Fruit fly (Drosophila melanogaster) Kc167 (cell line): ENCODE data around the gene CG31467.

Source experiments
- Myc ChIP-seq: fragments of >200 bp; optimal IDR thresholded peaks from 2 replicates; lab custom pipeline; 2017; ENCODE audit warnings: missing external identifiers
- Sin3A ChIP-seq: fragments of >200 bp; optimal IDR thresholded peaks from 2 replicates; lab custom pipeline; 2018; ENCODE audit warnings: missing external identifiers
- h ChIP-seq: fragments of >200 bp; optimal IDR thresholded peaks from 3 replicates; lab custom pipeline; 2018; ENCODE audit warnings: missing external identifiers
- insv ChIP-seq: fragments of >200 bp; optimal IDR thresholded peaks from 3 replicates; lab custom pipeline; 2018; ENCODE audit warnings: missing external identifiers
- psq ChIP-seq: fragments of >200 bp; optimal IDR thresholded peaks from 2 replicates; lab custom pipeline; 2017; ENCODE audit warnings: missing external identifiers
- ttk ChIP-seq: sonication (Bioruptor generic); optimal IDR thresholded peaks from 2 replicates; lab custom pipeline; 2017; ENCODE audit warnings: missing external identifiers

Gene CG31467

dm6 chr3R:10706763-10707162 is at the start of gene CG31467, which contains the start of gene CG14684:
CG31467 (minus strand) TSS chr3R:10706863.
CG14684 (plus strand) TSS chr3R:10706974.
- TF ChIP-seq ttk (no peak), Sin3A (no peak), Myc (no peak), psq (lab: Kevin White, UChicago) (no peak), h (lab: Kevin White, UChicago) (no peak), insv (lab: Kevin White, UChicago) (no peak)

DNA sequence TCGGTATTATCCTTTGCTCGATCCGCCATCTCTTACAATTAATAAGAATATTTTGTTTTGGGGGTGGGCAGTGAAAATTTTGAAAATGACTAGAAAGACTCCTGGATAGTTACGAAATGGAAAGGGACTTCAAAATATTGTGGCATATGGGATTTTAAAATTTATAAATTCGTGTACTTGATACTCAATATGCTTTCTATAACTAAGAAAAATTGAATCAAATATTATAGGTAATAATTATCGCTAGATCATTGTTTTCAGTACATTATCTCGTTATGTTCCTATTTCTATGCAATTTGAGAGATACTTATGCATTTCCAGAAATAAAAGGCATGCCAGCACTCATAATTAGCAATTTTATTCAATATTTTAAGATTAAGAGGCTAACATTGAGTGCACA is 48.9 kb upstream of the CG31467 start, which contains the start of gene CG14691:
Gene CG14691, minus strand, starts transcription at position 101 of the 400 bp plus-strand sequence.
- no peak for TF ChIP-seq ttk
- TF ChIP-seq psq (lab: Kevin White, UChicago), result no peak
- no peak for TF ChIP-seq Sin3A
- TF ChIP-seq Myc, result no peak
- no peak for TF ChIP-seq insv (lab: Kevin White, UChicago)
- TF ChIP-seq h (lab: Kevin White, UChicago), result no peak

- TF ChIP-seq Sin3A (no peak), insv (lab: Kevin White, UChicago) (no peak), psq (lab: Kevin White, UChicago) (no peak), ttk (no peak), h (lab: Kevin White, UChicago) (no peak), Myc (no peak)
These were observed 44.4 kb upstream of the CG31467 start, which contains the start of gene TkR86C for dm6 chr3R:10751061-10751460. TkR86C (minus strand) TSS chr3R:10751228.

DNA sequence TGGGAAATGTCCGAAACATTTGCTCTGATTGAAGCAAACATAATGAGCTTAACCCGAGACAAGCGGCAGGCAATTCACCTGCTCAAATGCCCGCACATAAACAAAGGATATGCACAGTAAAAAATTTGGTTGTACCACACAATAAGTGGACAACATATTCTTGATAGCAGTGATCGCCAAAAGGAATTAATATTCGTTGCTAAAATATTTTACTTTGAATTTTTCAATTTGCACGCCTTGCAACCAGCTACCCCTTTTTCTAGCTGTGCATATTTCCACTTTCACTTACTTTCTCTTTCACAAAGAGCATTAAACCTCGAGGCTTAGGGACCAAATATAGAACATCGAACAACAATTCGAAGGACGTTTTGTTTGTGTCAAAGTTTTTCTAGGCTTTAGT is 41.0 kb upstream of the CG31467 start:
- no peak for TF ChIP-seq Sin3A
- no peak for TF ChIP-seq ttk
- TF ChIP-seq Myc, result no peak
- TF ChIP-seq insv (lab: Kevin White, UChicago), result no peak
- TF ChIP-seq psq (lab: Kevin White, UChicago), result no peak
- no peak for TF ChIP-seq h (lab: Kevin White, UChicago)

- TF ChIP-seq h (lab: Kevin White, UChicago) (no peak), insv (lab: Kevin White, UChicago) (no peak), ttk (no peak), psq (lab: Kevin White, UChicago) (no peak)
These were observed 29.2 kb upstream of the CG31467 start, which contains the start of gene tomboy20 for dm6 chr3R:10735857-10736256. tomboy20 (minus strand) TSS chr3R:10735957.

- TF ChIP-seq Sin3A, result no peak
- no peak for TF ChIP-seq ttk
- TF ChIP-seq insv (lab: Kevin White, UChicago), result no peak
- TF ChIP-seq h (lab: Kevin White, UChicago), result no peak
- TF ChIP-seq Myc, result no peak
- TF ChIP-seq psq (lab: Kevin White, UChicago), result no peak
These were observed 20.1 kb upstream of the CG31467 start for dm6 chr3R:10726714-10727113.

DNA sequence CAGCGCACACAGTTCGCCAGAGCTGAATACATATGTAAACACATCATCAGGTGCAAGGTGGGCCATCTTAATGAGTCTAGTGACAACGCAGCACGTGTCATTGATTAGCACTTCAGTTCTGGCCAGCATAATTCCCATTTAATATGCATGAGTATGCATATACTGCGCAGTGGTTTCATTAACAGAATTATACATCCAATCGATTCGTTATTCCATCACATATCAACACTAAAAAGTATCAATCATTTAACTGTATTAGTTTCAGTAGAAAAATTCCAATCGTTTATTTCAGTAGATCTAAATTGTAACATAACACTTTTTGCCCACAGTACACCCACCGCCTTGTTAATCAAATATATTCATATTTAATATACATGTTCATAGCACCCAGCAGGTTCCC is 7.8 kb upstream of the CG31467 start, which contains the start of gene CG4073:
Gene CG4073, plus strand, starts transcription at position 301 of the 400 bp plus-strand sequence.
- TF ChIP-seq Myc (no peak), ttk (no peak), insv (lab: Kevin White, UChicago) (no peak), Sin3A (no peak), h (lab: Kevin White, UChicago) (no peak), psq (lab: Kevin White, UChicago) (no peak)

dm6 chr3R:10711148-10711547 is 4.5 kb upstream of the CG31467 start, which contains the start of gene CG14689:
CG14689 (minus strand) TSS chr3R:10711248.
- no peak for TF ChIP-seq Myc

DNA sequence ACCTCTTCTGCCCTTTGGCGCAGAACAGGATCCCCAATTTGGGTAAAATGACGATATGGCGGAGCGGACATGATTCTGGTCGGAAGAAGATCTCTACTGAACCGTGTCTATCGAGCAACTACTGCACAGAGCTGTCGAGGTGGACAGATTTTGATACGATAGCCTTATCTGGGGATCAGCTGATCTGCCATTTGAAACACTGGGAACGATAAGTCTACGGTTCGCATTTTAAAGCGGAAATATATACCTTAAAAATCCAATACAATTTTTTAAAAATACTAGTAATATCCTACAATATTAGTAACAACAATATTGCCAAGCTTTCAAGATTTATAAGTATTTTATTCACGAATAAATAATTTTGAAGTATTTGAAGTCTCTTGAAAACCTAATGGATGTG is 2.6 kb upstream of the CG31467 start, which contains the start of gene CG31373:
Gene CG31373, minus strand, starts transcription at position 101 of the 400 bp plus-strand sequence.
- TF ChIP-seq psq (lab: Kevin White, UChicago) (no peak), Sin3A (no peak), ttk (no peak), Myc (no peak), h (lab: Kevin White, UChicago) (no peak)

DNA sequence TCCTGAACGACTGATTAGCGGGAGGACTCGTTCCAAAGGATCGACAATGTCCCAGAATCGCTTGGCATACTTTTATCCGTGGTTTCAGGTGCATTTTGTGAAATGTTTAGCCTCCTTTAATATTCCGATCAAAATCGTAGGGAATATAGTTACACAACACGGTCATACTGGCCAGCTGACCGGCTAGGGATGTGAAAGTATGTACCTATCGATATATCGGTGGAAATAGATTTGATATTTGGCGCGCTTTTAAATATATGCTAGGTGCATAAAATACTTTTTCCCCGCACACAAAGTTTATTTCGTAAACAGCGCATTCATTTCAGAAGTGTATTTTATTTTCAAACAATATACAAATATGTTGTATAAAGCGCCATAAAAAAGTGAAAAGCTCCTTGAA is 1.5 kb upstream of the CG31467 start, which contains the start of gene CG31278:
Gene CG31278, minus strand, starts transcription at position 172 of the 400 bp plus-strand sequence.
- TF ChIP-seq insv (lab: Kevin White, UChicago), result no peak

DNA sequence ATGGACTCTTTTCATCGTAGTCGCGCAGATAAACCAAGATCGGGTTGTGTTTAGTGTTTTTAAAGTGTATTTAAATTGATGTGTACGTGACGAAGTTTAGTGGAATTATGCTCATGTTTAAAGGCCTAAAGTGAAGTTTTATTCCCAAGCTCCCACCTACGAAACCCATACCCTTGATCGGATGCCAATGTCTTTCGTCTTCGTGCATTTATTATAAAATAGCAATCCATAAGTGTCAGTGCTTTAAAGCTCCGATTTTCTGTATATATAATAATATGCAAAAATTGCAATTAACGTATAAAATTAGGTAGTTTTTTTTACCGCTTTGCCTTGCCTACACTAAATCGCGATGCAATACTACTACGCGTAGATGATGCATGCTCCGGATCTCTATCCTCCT is 1.7 kb downstream of the CG31467 start, which contains the start of gene CG31391:
Gene CG31391, minus strand, starts transcription at position 101 of the 400 bp plus-strand sequence.
- no peak for TF ChIP-seq psq (lab: Kevin White, UChicago)
- TF ChIP-seq h (lab: Kevin White, UChicago), result no peak
- TF ChIP-seq insv (lab: Kevin White, UChicago), result no peak
- no peak for TF ChIP-seq Sin3A
- TF ChIP-seq Myc, result no peak
- no peak for TF ChIP-seq ttk

DNA sequence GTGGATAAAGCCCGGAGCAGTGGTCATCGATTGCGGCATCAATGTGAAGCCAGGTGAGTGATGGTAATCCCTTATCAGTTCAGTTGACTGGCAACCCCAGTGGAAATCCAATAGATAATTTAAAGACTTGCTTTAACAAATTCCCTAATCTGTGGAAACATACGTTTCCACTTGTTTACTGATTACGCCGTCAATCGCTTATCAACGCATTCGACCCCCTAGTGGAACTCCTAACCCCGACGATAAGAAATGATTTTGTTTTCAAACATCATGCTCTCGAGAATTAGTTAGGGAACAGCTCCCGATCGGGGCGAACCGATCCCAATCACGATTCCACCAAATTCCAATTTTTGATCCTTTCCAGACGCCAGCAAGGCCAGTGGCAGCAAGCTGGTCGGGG is 6.0 kb downstream of the CG31467 start:
- TF ChIP-seq h (lab: Kevin White, UChicago) (no peak), insv (lab: Kevin White, UChicago) (no peak), Myc (no peak), ttk (no peak), Sin3A (no peak), psq (lab: Kevin White, UChicago) (no peak)

- TF ChIP-seq insv (lab: Kevin White, UChicago) (no peak), h (lab: Kevin White, UChicago) (no peak), psq (lab: Kevin White, UChicago) (no peak), Sin3A (no peak), Myc (no peak), ttk (no peak)
These were observed 7.4 kb downstream of the CG31467 start for dm6 chr3R:10699020-10699951.
